Fruit fly (Drosophila melanogaster) whole organism, embryonic: ENCODE results near the gene yellow-e2.

Source experiments
- ATbp ChIP-seq: fragments of 200-800 bp; sonication (Bioruptor generic); optimal IDR thresholded peaks from 2 replicates; lab custom pipeline; 2017; ENCODE audit warnings: missing biosample characterization, mild to moderate bottlenecking, missing genetic modification characterization, missing genetic modification reagents
- Abd-B ChIP-seq: fragments of 200-800 bp; sonication (Bioruptor generic); optimal IDR thresholded peaks from 2 replicates; lab custom pipeline; 2018; ENCODE audit warnings: missing biosample characterization, mild to moderate bottlenecking, missing genetic modification characterization, moderate library complexity
- Blimp-1 ChIP-seq: fragments of 200-800 bp; sonication (Bioruptor generic); optimal IDR thresholded peaks from 3 replicates; lab custom pipeline; 2018; ENCODE audit warnings: missing biosample characterization, missing genetic modification characterization, mild to moderate bottlenecking, moderate library complexity, missing genetic modification reagents
- CG11504 ChIP-seq: fragments of 200-800 bp; sonication (Bioruptor generic); optimal IDR thresholded peaks from 3 replicates; lab custom pipeline; 2019; ENCODE audit warnings: missing biosample characterization, mild to moderate bottlenecking, missing genetic modification characterization, moderate library complexity
- CG12299 ChIP-seq: fragments of 200-800 bp; sonication (Bioruptor generic); optimal IDR thresholded peaks from 2 replicates; lab custom pipeline; 2018; ENCODE audit warnings: missing biosample characterization, mild to moderate bottlenecking, missing genetic modification characterization
- CG13424 ChIP-seq: fragments of 200-800 bp; sonication (Bioruptor generic); optimal IDR thresholded peaks from 2 replicates; lab custom pipeline; 2019; ENCODE audit warnings: missing biosample characterization, mild to moderate bottlenecking, missing genetic modification characterization, moderate library complexity
- CG15269 ChIP-seq: fragments of 200-800 bp; sonication (Bioruptor generic); optimal IDR thresholded peaks from 2 replicates; lab custom pipeline; 2018; ENCODE audit warnings: missing biosample characterization, mild to moderate bottlenecking, missing genetic modification characterization, moderate library complexity
- CG17612 ChIP-seq: fragments of 200-800 bp; sonication (Bioruptor generic); IDR thresholded peaks from 2 replicates; pipeline ENCODE4 v1.3.6; 2022; ENCODE audit warnings: missing biosample characterization, missing genetic modification characterization
- CG2120 ChIP-seq: fragments of 200-800 bp; sonication (Bioruptor generic); optimal IDR thresholded peaks from 3 replicates; lab custom pipeline; 2016; ENCODE audit warnings: missing biosample characterization, missing genetic modification characterization
- CG2129 ChIP-seq: fragments of 200-800 bp; sonication (Bioruptor generic); IDR thresholded peaks from 2 replicates; pipeline ENCODE4 v1.3.6; 2022; ENCODE audit warnings: missing biosample characterization, missing genetic modification characterization; ENCODE audit not compliant: partially characterized antibody
- CG2678 ChIP-seq: fragments of 200-800 bp; sonication (Bioruptor generic); optimal IDR thresholded peaks from 3 replicates; lab custom pipeline; 2019; ENCODE audit warnings: missing biosample characterization, mild to moderate bottlenecking, missing genetic modification characterization, moderate library complexity
- CG33213 ChIP-seq: fragments of 200-800 bp; sonication (Bioruptor generic); optimal IDR thresholded peaks from 3 replicates; lab custom pipeline; 2016; ENCODE audit warnings: missing biosample characterization, missing genetic modification characterization
- CG34376 ChIP-seq: fragments of 200-800 bp; sonication (Bioruptor generic); optimal IDR thresholded peaks from 2 replicates; lab custom pipeline; 2018; ENCODE audit warnings: missing biosample characterization, mild to moderate bottlenecking, missing genetic modification characterization
- CG3838 ChIP-seq: fragments of 200-800 bp; sonication (Bioruptor generic); optimal IDR thresholded peaks from 3 replicates; lab custom pipeline; 2016; ENCODE audit warnings: missing biosample characterization, missing genetic modification characterization
- CG4730 ChIP-seq: fragments of 200-800 bp; sonication (Bioruptor generic); IDR thresholded peaks from 2 replicates; pipeline ENCODE4 v1.3.6; 2022; ENCODE audit warnings: missing biosample characterization, missing genetic modification characterization
- CG8359 ChIP-seq: fragments of 200-800 bp; sonication (Bioruptor generic); optimal IDR thresholded peaks from 2 replicates; lab custom pipeline; 2017; ENCODE audit warnings: missing biosample characterization, mild to moderate bottlenecking, missing genetic modification characterization, borderline replicate concordance
- CG8924 ChIP-seq: fragments of 200-800 bp; optimal IDR thresholded peaks from 3 replicates; lab custom pipeline; 2019; ENCODE audit warnings: missing biosample characterization, mild to moderate bottlenecking, missing genetic modification characterization, moderate library complexity
- CHES-1-like ChIP-seq: fragments of 200-800 bp; sonication (Bioruptor generic); optimal IDR thresholded peaks from 2 replicates; lab custom pipeline; 2016; ENCODE audit warnings: missing biosample characterization, missing genetic modification characterization
- D19A ChIP-seq: fragments of 200-800 bp; optimal IDR thresholded peaks from 3 replicates; lab custom pipeline; 2019; ENCODE audit warnings: missing biosample characterization, mild to moderate bottlenecking, missing genetic modification characterization, moderate library complexity
- GATAe ChIP-seq: fragments of 200-800 bp; sonication (Bioruptor generic); conservative IDR thresholded peaks from 2 replicates; pipeline ENCODE4 v1.3.6; 2022; ENCODE audit warnings: missing biosample characterization, missing genetic modification characterization
- HLH54F ChIP-seq: fragments of 200-800 bp; sonication (Bioruptor generic); optimal IDR thresholded peaks from 3 replicates; lab custom pipeline; 2016; ENCODE audit warnings: missing biosample characterization, missing genetic modification characterization
- MBD-R2 ChIP-seq: fragments of 200-800 bp; sonication (Bioruptor generic); IDR thresholded peaks from 2 replicates; pipeline ENCODE4 v1.3.6; 2022; ENCODE audit warnings: missing biosample characterization, missing genetic modification characterization
- Mes4 ChIP-seq: fragments of 200-800 bp; sonication (Bioruptor generic); optimal IDR thresholded peaks from 2 replicates; lab custom pipeline; 2016; ENCODE audit warnings: missing biosample characterization, missing genetic modification characterization
- Nf-YC ChIP-seq: fragments of 200-800 bp; optimal IDR thresholded peaks from 3 replicates; lab custom pipeline; 2019; ENCODE audit warnings: missing biosample characterization, mild to moderate bottlenecking, missing genetic modification characterization, moderate library complexity
- Rx ChIP-seq: fragments of 200-800 bp; sonication (Bioruptor generic); IDR thresholded peaks from 2 replicates; pipeline ENCODE4 v1.3.6; 2022; ENCODE audit warnings: missing biosample characterization, missing genetic modification characterization
- TFAM ChIP-seq: fragments of 200-800 bp; sonication (Bioruptor generic); optimal IDR thresholded peaks from 2 replicates; lab custom pipeline; 2017; ENCODE audit warnings: missing biosample characterization, missing genetic modification characterization, inconsistent platforms
- ash1 ChIP-seq: fragments of 200-800 bp; sonication (Bioruptor generic); optimal IDR thresholded peaks from 2 replicates; lab custom pipeline; 2018; ENCODE audit warnings: missing biosample characterization, mild to moderate bottlenecking, missing genetic modification characterization
- ato ChIP-seq: fragments of 200-800 bp; sonication (Bioruptor generic); IDR thresholded peaks from 2 replicates; pipeline ENCODE4 v1.3.6; 2022; ENCODE audit warnings: missing biosample characterization, missing genetic modification characterization; ENCODE audit not compliant: partially characterized antibody
- bcd ChIP-seq: fragments of 200-800 bp; sonication (Bioruptor generic); optimal IDR thresholded peaks from 2 replicates; lab custom pipeline; 2017; ENCODE audit warnings: missing biosample characterization, mild to moderate bottlenecking, missing genetic modification characterization
- chn ChIP-seq: fragments of 200-800 bp; sonication (Bioruptor generic); optimal IDR thresholded peaks from 2 replicates; lab custom pipeline; 2016; ENCODE audit warnings: missing biosample characterization, missing genetic modification characterization
- disco-r ChIP-seq: fragments of 200-800 bp; sonication (Bioruptor generic); optimal IDR thresholded peaks from 2 replicates; lab custom pipeline; 2016; ENCODE audit warnings: missing biosample characterization, missing genetic modification characterization
- fu2 ChIP-seq: fragments of 200-800 bp; sonication (Bioruptor generic); optimal IDR thresholded peaks from 2 replicates; lab custom pipeline; 2016; ENCODE audit warnings: missing biosample characterization, missing genetic modification characterization
- gcm2 ChIP-seq: fragments of 200-800 bp; sonication (Bioruptor generic); optimal IDR thresholded peaks from 2 replicates; lab custom pipeline; 2016; ENCODE audit warnings: missing biosample characterization, missing genetic modification characterization
- gem ChIP-seq: fragments of 200-800 bp; sonication (Bioruptor generic); optimal IDR thresholded peaks from 2 replicates; lab custom pipeline; 2019; ENCODE audit warnings: missing biosample characterization, mild to moderate bottlenecking, missing genetic modification characterization, moderate library complexity
- grau ChIP-seq: fragments of 200-800 bp; optimal IDR thresholded peaks from 3 replicates; lab custom pipeline; 2019; ENCODE audit warnings: missing biosample characterization, mild to moderate bottlenecking, missing genetic modification characterization, moderate library complexity
- insv ChIP-seq, 2 experiments: fragments of 200-800 bp; sonication (Bioruptor generic); optimal IDR thresholded peaks; 3 replicates each; lab custom pipeline; 2016 to 2018; ENCODE audit warnings: missing biosample characterization in 2 of 2, missing genetic modification characterization in 2 of 2
- jing ChIP-seq: fragments of 200-800 bp; sonication (Bioruptor generic); optimal IDR thresholded peaks from 2 replicates; lab custom pipeline; 2018; ENCODE audit warnings: missing biosample characterization, mild to moderate bottlenecking, missing genetic modification characterization
- kni ChIP-seq: fragments of 200-800 bp; sonication (Bioruptor generic); optimal IDR thresholded peaks from 3 replicates; lab custom pipeline; 2017; ENCODE audit warnings: mild to moderate bottlenecking, missing biosample characterization, missing genetic modification reagents, missing genetic modification characterization
- lola ChIP-seq, 3 experiments: fragments of >200 bp in 2 of 3; fragments of 200-800 bp in 1 of 3; sonication (Bioruptor generic) in 1 of 3; optimal IDR thresholded peaks; 2 replicates each; lab custom pipeline; 2017 to 2019; ENCODE audit warnings: missing biosample characterization in 3 of 3, missing genetic modification characterization in 3 of 3, mild to moderate bottlenecking in 1 of 3, moderate library complexity in 1 of 3
- onecut ChIP-seq: fragments of 200-800 bp; sonication (Bioruptor generic); IDR thresholded peaks from 2 replicates; pipeline ENCODE4 v1.3.6; 2022; ENCODE audit warnings: missing biosample characterization, missing genetic modification characterization
- otp ChIP-seq: fragments of 200-800 bp; sonication (Bioruptor generic); IDR thresholded peaks from 3 replicates; pipeline ENCODE4, ENCODE4 v1.3.6; 2022; ENCODE audit warnings: missing biosample characterization, missing genetic modification characterization
- pb ChIP-seq: fragments of 200-800 bp; sonication (Bioruptor generic); optimal IDR thresholded peaks from 3 replicates; lab custom pipeline; 2016; ENCODE audit warnings: missing biosample characterization, missing genetic modification characterization
- pita ChIP-seq: fragments of 200-800 bp; sonication (Bioruptor generic); optimal IDR thresholded peaks from 2 replicates; lab custom pipeline; 2017; ENCODE audit warnings: missing biosample characterization, mild to moderate bottlenecking, missing genetic modification characterization
- pros ChIP-seq: fragments of 200-800 bp; sonication (Bioruptor generic); optimal IDR thresholded peaks from 3 replicates; lab custom pipeline; 2019; ENCODE audit warnings: missing biosample characterization, mild to moderate bottlenecking, missing genetic modification characterization, moderate library complexity
- slp2 ChIP-seq: fragments of 200-800 bp; sonication (Bioruptor generic); optimal IDR thresholded peaks from 2 replicates; lab custom pipeline; 2016; ENCODE audit warnings: missing biosample characterization, missing genetic modification characterization
- stc ChIP-seq: fragments of 200-800 bp; sonication (Bioruptor generic); IDR thresholded peaks from 2 replicates; pipeline ENCODE4 v1.3.6; 2022; ENCODE audit warnings: missing biosample characterization, missing genetic modification characterization
- yki ChIP-seq: fragments of >200 bp; optimal IDR thresholded peaks from 3 replicates; lab custom pipeline; 2018
- z ChIP-seq: fragments of 200-800 bp; sonication (Bioruptor generic); IDR thresholded peaks from 3 replicates; pipeline ENCODE4 v1.3.6; 2022; ENCODE audit warnings: missing biosample characterization, missing genetic modification characterization

yellow-e2 gene

DNA sequence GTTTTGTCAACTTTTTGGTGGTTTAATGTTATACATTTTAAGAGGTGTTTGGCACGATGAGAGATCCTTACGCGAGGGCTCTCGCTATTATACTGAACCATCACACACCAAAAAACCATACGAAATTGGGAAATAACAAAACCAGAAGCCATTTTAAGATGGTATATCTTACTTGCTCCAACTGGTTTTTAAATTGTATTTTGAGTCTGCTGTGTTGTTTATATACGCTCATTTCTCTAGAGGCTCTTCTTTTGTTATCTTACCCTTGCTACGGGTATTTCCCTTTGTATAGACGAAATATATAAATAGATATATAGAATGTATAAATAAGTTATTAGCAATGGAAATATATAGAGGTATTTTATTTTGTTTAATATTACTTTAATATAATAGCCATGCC lies at the start of gene yellow-e2:
TSS of gene yellow-e2 (minus strand) at position 101 of the 400 bp plus-strand sequence.
- TF ChIP-seq CG11504 (tag; lab: Kevin White, UChicago) (peak; percentile 3), CG8924 (tag; lab: Kevin White, UChicago) (peak; percentile 27), CG15269 (tag; lab: Kevin White, UChicago) (peak; percentile 23), D19A (tag; lab: Kevin White, UChicago) (peak; percentile 77), ATbp (no peak), CG4730 (no peak), insv (GFP tag; optimal IDR thresholded peaks at IDR 0.05; lab: Kevin White, UChicago) (peak in 1 of 2 experiments; percentile 25), gem (peak; percentile 29), Rx (GFP tag; lab: Robert Waterston, UW) (no peak)

DNA sequence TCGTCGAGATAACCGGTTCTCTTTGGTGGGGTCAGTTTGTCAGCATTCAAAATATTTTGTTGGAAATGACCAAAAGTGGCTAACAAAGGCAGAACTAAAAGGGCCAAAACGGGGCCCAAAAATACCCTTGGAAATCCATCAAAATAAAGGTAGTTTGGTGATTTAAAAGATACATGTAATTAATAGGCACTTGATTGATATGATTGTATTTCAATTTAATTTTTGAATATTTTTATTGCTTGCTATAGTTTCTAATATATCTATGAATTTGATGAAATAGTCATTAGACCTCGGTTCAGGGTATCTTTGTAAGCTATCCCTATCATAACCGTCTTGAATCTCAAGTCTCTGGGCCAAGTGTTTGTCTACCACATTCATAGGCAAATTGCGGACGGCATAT lies 47.2 kb upstream of the yellow-e2 start:
- TF ChIP-seq Rx (GFP tag; lab: Robert Waterston, UW) (0 out of 2 replicates have a peak, but pooled peaks have one; percentile 15), Mes4 (GFP tag; lab: Kevin White, UChicago) (no peak), CG17612 (peak; percentile 49; the same call in 1 of the 2 replicates), disco-r (no peak), Blimp-1 (GFP tag; lab: Kevin White, UChicago) (peak; percentile 80), lola (GFP tag; optimal IDR thresholded peaks at IDR 0.05; lab: Kevin White, UChicago) (peak in 1 of 3 experiments; percentile 49), CG3838 (GFP tag; lab: Kevin White, UChicago) (no peak), HLH54F (GFP tag; lab: Kevin White, UChicago) (peak; percentile 58), jing (GFP tag; lab: Kevin White, UChicago) (peak; percentile 12), grau (tag; lab: Kevin White, UChicago) (peak; percentile 80), CG8359 (no peak), TFAM (no peak), CG12299 (tag; lab: Kevin White, UChicago) (peak; percentile 40), gcm2 (GFP tag; lab: Kevin White, UChicago) (peak; percentile 40), chn (GFP tag; lab: Kevin White, UChicago) (peak; percentile 30), Nf-YC (tag; lab: Kevin White, UChicago) (no peak), z (GFP tag; lab: Robert Waterston, UW) (no peak), ash1 (no peak), pita (no peak), stc (GFP tag; lab: Robert Waterston, UW) (peak; percentile 73), onecut (GFP tag; lab: Robert Waterston, UW) (peak; percentile 31; the same call in 1 of the 2 replicates), pros (no peak), bcd (GFP tag; lab: Kevin White, UChicago) (peak; percentile 73), CHES-1-like (GFP tag; lab: Kevin White, UChicago) (peak; percentile 36), CG33213 (GFP tag; lab: Kevin White, UChicago) (no peak), yki (lab: Kevin White, UChicago) (no peak), fu2 (GFP tag; lab: Kevin White, UChicago) (peak; percentile 23), slp2 (GFP tag; lab: Kevin White, UChicago) (no peak), GATAe (GFP tag; lab: Robert Waterston, UW) (no peak; the same call in 1 of the 2 replicates), MBD-R2 (peak; percentile 39; the same call in 1 of the 2 replicates), ato (GFP tag; lab: Robert Waterston, UW) (no peak), CG13424 (peak; percentile 64), CG34376 (no peak), otp (GFP tag; lab: Robert Waterston, UW) (peak; percentile 45; the same call in 1 of the 3 replicates), CG2120 (GFP tag; lab: Kevin White, UChicago) (peak; percentile 86), CG2678 (tag; lab: Kevin White, UChicago) (peak; percentile 87), kni (no peak), D19A (tag; lab: Kevin White, UChicago) (peak; percentile 92), Abd-B (peak; percentile 67), pb (no peak), CG2129 (no peak), CG11504 (tag; lab: Kevin White, UChicago) (no peak)
